Fruit fly (Drosophila melanogaster): ENCODE measurements around the gene CG10481.
A peak's percentile ranks its signal among the peaks of the same experiment; 100 is the strongest.

CG10481 gene

dm6 chr2L:19892450-19892849, at the start of gene CG10481:
TSS of gene CG10481 (minus strand) at chr2L:19892550.
- TF ChIP-seq Rel (GFP tag; optimal IDR thresholded peaks at IDR 0.05): no peak
- TF ChIP-seq Rel (tag; optimal IDR thresholded peaks at IDR 0.05): no peak

DNA sequence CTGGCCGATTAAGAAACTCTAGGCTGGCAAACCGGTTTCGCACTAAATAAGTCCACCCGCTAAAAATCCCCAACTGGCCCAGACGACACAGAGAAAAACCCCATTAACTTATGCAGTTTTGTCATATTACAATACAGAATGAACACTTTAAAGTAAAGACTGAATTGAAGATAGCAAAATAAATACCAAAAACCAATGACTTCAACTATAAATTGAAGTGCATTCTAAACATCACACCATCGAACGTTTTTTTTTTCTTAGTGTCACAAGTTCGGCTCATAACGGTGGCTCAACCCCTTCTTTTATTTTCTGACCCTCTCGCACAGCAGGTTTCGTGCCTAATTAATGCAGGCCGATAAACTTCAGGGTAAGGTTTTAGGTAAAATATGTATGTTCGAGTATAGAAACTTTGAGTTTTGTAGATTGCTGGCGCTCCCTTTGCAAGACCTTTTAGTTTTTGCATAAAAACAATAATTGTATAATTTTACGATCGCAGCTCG, 49.1 kb upstream of the CG10481 start:
- peak; percentile 43 for TF ChIP-seq Sp1 (GFP tag; optimal IDR thresholded peaks at IDR 0.05)
- TF ChIP-seq GATAd (GFP tag; optimal IDR thresholded peaks at IDR 0.05): no peak
- TF ChIP-seq Abd-B (GFP tag; optimal IDR thresholded peaks at IDR 0.05): no peak
- no peak for TF ChIP-seq Myc (optimal IDR thresholded peaks at IDR 0.05)
- peak; percentile 14 for TF ChIP-seq Jra (GFP tag; optimal IDR thresholded peaks at IDR 0.05)
- TF ChIP-seq Mio (GFP tag; optimal IDR thresholded peaks at IDR 0.05): no peak
- TF ChIP-seq dl (GFP tag; optimal IDR thresholded peaks at IDR 0.05; ENCODE audit: insufficient read depth in 1 of 2, partially characterized antibody in 2 of 2): no peak
- TF ChIP-seq Rel (GFP tag; optimal IDR thresholded peaks at IDR 0.05): no peak
- TF ChIP-seq Rel (tag; optimal IDR thresholded peaks at IDR 0.05): peak; percentile 10
- peak; percentile 22 for TF ChIP-seq woc (GFP tag; optimal IDR thresholded peaks at IDR 0.05)
- TF ChIP-seq ey (GFP tag; optimal IDR thresholded peaks at IDR 0.05): peak; percentile 81
- peak; percentile 82 for TF ChIP-seq OdsH (GFP tag; optimal IDR thresholded peaks at IDR 0.05)
- no peak for TF ChIP-seq Hr78 (GFP tag; optimal IDR thresholded peaks at IDR 0.05)
- no peak for TF ChIP-seq Dfd (GFP tag; optimal IDR thresholded peaks at IDR 0.05)
- TF ChIP-seq sage (GFP tag; optimal IDR thresholded peaks at IDR 0.05): no peak
- TF ChIP-seq Hr83 (GFP tag; optimal IDR thresholded peaks at IDR 0.05; ENCODE audit: poor library complexity, severe bottlenecking): no peak
- TF ChIP-seq pan (optimal IDR thresholded peaks at IDR 0.05): no peak
- TF ChIP-seq br (GFP tag; optimal IDR thresholded peaks at IDR 0.05): peak; percentile 82
- TF ChIP-seq N (GFP tag; optimal IDR thresholded peaks at IDR 0.05): no peak
- peak; percentile 82 for TF ChIP-seq Hnf4 (GFP tag; optimal IDR thresholded peaks at IDR 0.05)
- no peak for TF ChIP-seq CG32264 (GFP tag; optimal IDR thresholded peaks at IDR 0.05)
- TF ChIP-seq tai (GFP tag; optimal IDR thresholded peaks at IDR 0.05): peak; percentile 51
- no peak for TF ChIP-seq Vsx2 (GFP tag; optimal IDR thresholded peaks at IDR 0.05; ENCODE audit: partially characterized antibody)
- TF ChIP-seq psq (GFP tag; optimal IDR thresholded peaks at IDR 0.05): peak; percentile 62
- TF ChIP-seq Dif (GFP tag; optimal IDR thresholded peaks at IDR 0.05; ENCODE audit: partially characterized antibody): no peak
- TF ChIP-seq CrebA (GFP tag; optimal IDR thresholded peaks at IDR 0.05; ENCODE audit: borderline replicate concordance): no peak
- TF ChIP-seq usp (GFP tag; optimal IDR thresholded peaks at IDR 0.05): no peak
- peak; percentile 60 for TF ChIP-seq brk (GFP tag; optimal IDR thresholded peaks at IDR 0.05)
- TF ChIP-seq dmrt93B (GFP tag; optimal IDR thresholded peaks at IDR 0.05): peak; percentile 51
- no peak for TF ChIP-seq jim (GFP tag; optimal IDR thresholded peaks at IDR 0.05)
- TF ChIP-seq lola (GFP tag; optimal IDR thresholded peaks at IDR 0.05): no peak
- TF ChIP-seq CG9705 (GFP tag; optimal IDR thresholded peaks at IDR 0.05): no peak
- TF ChIP-seq rgr (GFP tag; optimal IDR thresholded peaks at IDR 0.05): peak; percentile 77
- TF ChIP-seq HLH106 (tag; optimal IDR thresholded peaks at IDR 0.05): peak; percentile 50
- TF ChIP-seq fru (GFP tag; optimal IDR thresholded peaks at IDR 0.05): peak; percentile 87
- TF ChIP-seq foxo (GFP tag; optimal IDR thresholded peaks at IDR 0.05): peak in 1 of 2 experiments; percentile 82
- peak; percentile 43 for TF ChIP-seq h (GFP tag; optimal IDR thresholded peaks at IDR 0.05)
- no peak for TF ChIP-seq dsf (GFP tag; optimal IDR thresholded peaks at IDR 0.05; ENCODE audit: borderline replicate concordance)
- peak; percentile 84 for TF ChIP-seq sv (GFP tag; optimal IDR thresholded peaks at IDR 0.05)

DNA sequence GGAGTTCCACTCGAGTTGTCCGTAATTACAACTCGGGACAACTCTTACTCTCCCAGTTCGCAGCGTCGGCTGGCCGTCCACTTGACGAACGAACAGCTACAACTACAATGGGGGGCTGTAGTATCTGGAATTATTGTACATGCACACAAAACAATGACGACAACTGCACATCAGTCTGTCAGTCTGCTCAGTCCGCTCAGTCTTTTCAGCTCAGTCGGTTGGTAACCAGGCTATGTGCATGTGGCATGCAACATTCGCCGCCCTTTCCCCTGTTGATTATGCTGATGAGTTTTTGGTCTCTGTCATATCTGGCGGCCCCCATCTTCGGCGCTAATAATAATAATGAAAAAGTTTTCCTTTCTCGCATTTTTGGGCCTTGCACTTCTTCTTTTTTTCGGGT, 47.7 kb upstream of the CG10481 start:
- TF ChIP-seq sage (GFP tag; optimal IDR thresholded peaks at IDR 0.05) (no peak), HLH106 (tag; optimal IDR thresholded peaks at IDR 0.05) (no peak), Hnf4 (GFP tag; optimal IDR thresholded peaks at IDR 0.05) (no peak), jim (GFP tag; optimal IDR thresholded peaks at IDR 0.05) (no peak), OdsH (GFP tag; optimal IDR thresholded peaks at IDR 0.05) (no peak), fru (GFP tag; optimal IDR thresholded peaks at IDR 0.05) (no peak), Rel (GFP tag; optimal IDR thresholded peaks at IDR 0.05) (no peak), Rel (tag; optimal IDR thresholded peaks at IDR 0.05) (no peak), Dif (GFP tag; optimal IDR thresholded peaks at IDR 0.05; ENCODE audit: partially characterized antibody) (no peak), Jra (GFP tag; optimal IDR thresholded peaks at IDR 0.05) (no peak), Myc (optimal IDR thresholded peaks at IDR 0.05) (no peak), CG9705 (GFP tag; optimal IDR thresholded peaks at IDR 0.05) (no peak)

Data from whole organism, wandering third instar larva.